Worm (Caenorhabditis elegans) whole organism, midembryonic: ENCODE results near the gene K03B8.6.

ENCODE experiments used
- T22C8.4 ChIP-seq: fragments of 200-800 bp; sonication (Bioruptor generic); IDR thresholded peaks from 2 replicates; pipeline ENCODE4 v1.3.6; 2022; ENCODE audit warnings: missing genetic modification characterization, missing compliant biosample characterization
- cog-1 ChIP-seq: sonication (generic microtip); optimal IDR thresholded peaks from 2 replicates; lab custom pipeline; 2016; ENCODE audit warnings: missing genetic modification characterization, missing compliant biosample characterization
- flt-1 ChIP-seq: fragments of 200-800 bp; sonication (Bioruptor generic); IDR thresholded peaks from 2 replicates; pipeline ENCODE4 v1.3.6; 2022; ENCODE audit warnings: missing genetic modification characterization, missing compliant biosample characterization
- ref-1 ChIP-seq: fragments of 200-800 bp; sonication (Bioruptor generic); conservative IDR thresholded peaks from 2 replicates; pipeline ENCODE4 v1.3.6; 2022; ENCODE audit warnings: missing genetic modification reagents, missing genetic modification characterization, missing compliant biosample characterization
- tab-1 ChIP-seq: fragments of 200-800 bp; sonication (Bioruptor generic); IDR thresholded peaks from 2 replicates; pipeline ENCODE4 v1.3.6; 2022; ENCODE audit warnings: missing genetic modification characterization, missing compliant biosample characterization
- ztf-23 ChIP-seq: fragments of 200-800 bp; sonication (Bioruptor generic); IDR thresholded peaks from 2 replicates; pipeline ENCODE4 v1.3.6; 2022; ENCODE audit warnings: missing genetic modification reagents, missing genetic modification characterization, missing compliant biosample characterization
- ztf-29 ChIP-seq: fragments of 200-800 bp; sonication (Bioruptor generic); IDR thresholded peaks from 2 replicates; pipeline ENCODE4 v1.3.6; 2022; ENCODE audit warnings: missing genetic modification reagents, missing genetic modification characterization, missing compliant biosample characterization

DNA sequence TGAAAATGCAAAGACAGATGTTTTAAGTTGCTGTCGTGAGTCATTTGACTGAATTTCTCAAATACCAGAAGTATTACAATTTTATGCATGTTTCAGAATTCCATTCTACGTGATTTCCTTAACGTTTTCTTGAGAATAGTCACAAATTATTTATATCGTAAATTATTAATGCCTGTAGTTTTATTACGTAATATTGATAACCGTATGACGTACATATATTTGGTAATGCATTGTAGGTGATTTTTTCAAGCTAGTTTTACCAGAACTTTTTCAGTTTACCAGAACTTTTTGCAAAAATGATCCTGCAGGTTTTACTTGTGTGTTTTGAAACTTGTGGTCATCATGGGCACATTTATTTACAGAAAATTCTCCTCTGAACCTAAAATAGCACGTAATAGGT is 33.5 kb upstream of the K03B8.6 start:
- TF ChIP-seq ztf-29 (GFP tag; lab: Robert Waterston, UW) (no peak), ztf-23 (GFP tag; lab: Robert Waterston, UW) (no peak), flt-1 (GFP tag; lab: Robert Waterston, UW) (no peak), cog-1 (tag; lab: Kevin White, UChicago) (no peak), tab-1 (GFP tag; lab: Robert Waterston, UW) (no peak), ref-1 (GFP tag; lab: Robert Waterston, UW) (no peak), T22C8.4 (GFP tag; lab: Robert Waterston, UW) (no peak)
